Fruit fly (Drosophila melanogaster) whole organism, embryonic: ENCODE measurements around the gene Obp83g.

ENCODE experiments used
- Awh ChIP-seq: fragments of 200-800 bp; sonication (Bioruptor generic); IDR thresholded peaks from 2 replicates; pipeline ENCODE4, ENCODE4 v1.3.6; 2022; ENCODE audit warnings: missing biosample characterization, missing genetic modification characterization
- Blimp-1 ChIP-seq: fragments of 200-800 bp; sonication (Bioruptor generic); optimal IDR thresholded peaks from 3 replicates; lab custom pipeline; 2018; ENCODE audit warnings: missing biosample characterization, missing genetic modification characterization, mild to moderate bottlenecking, moderate library complexity, missing genetic modification reagents
- CG10431 ChIP-seq: fragments of 200-800 bp; sonication (Bioruptor generic); optimal IDR thresholded peaks from 3 replicates; lab custom pipeline; 2018; ENCODE audit warnings: missing biosample characterization, mild to moderate bottlenecking, missing genetic modification characterization
- CG11723 ChIP-seq: fragments of 200-800 bp; sonication (Bioruptor generic); optimal IDR thresholded peaks from 2 replicates; lab custom pipeline; 2017; ENCODE audit warnings: missing biosample characterization, mild to moderate bottlenecking, missing genetic modification characterization
- CG12104 ChIP-seq: fragments of 200-800 bp; sonication (Bioruptor generic); optimal IDR thresholded peaks from 3 replicates; lab custom pipeline; 2016; ENCODE audit warnings: missing biosample characterization, missing genetic modification characterization
- CG12299 ChIP-seq: fragments of 200-800 bp; sonication (Bioruptor generic); optimal IDR thresholded peaks from 2 replicates; lab custom pipeline; 2018; ENCODE audit warnings: missing biosample characterization, mild to moderate bottlenecking, missing genetic modification characterization
- CG12769 ChIP-seq: fragments of 200-800 bp; sonication (Bioruptor generic); optimal IDR thresholded peaks from 2 replicates; lab custom pipeline; 2019; ENCODE audit warnings: missing biosample characterization, mild to moderate bottlenecking, missing genetic modification characterization, moderate library complexity
- CG12942 ChIP-seq: fragments of 200-800 bp; sonication (Bioruptor generic); optimal IDR thresholded peaks from 3 replicates; lab custom pipeline; 2016; ENCODE audit warnings: missing biosample characterization, missing genetic modification characterization
- CG17612 ChIP-seq: fragments of 200-800 bp; sonication (Bioruptor generic); IDR thresholded peaks from 2 replicates; pipeline ENCODE4 v1.3.6; 2022; ENCODE audit warnings: missing biosample characterization, missing genetic modification characterization
- CG2875 ChIP-seq: fragments of 200-800 bp; sonication (Bioruptor generic); optimal IDR thresholded peaks from 2 replicates; lab custom pipeline; 2017; ENCODE audit warnings: missing biosample characterization, mild to moderate bottlenecking, missing genetic modification characterization, missing genetic modification reagents
- CG33213 ChIP-seq: fragments of 200-800 bp; sonication (Bioruptor generic); optimal IDR thresholded peaks from 3 replicates; lab custom pipeline; 2016; ENCODE audit warnings: missing biosample characterization, missing genetic modification characterization
- CG8281 ChIP-seq: fragments of 200-800 bp; sonication (Bioruptor generic); optimal IDR thresholded peaks from 2 replicates; lab custom pipeline; 2018; ENCODE audit warnings: missing biosample characterization, mild to moderate bottlenecking, missing genetic modification characterization, moderate library complexity
- CHES-1-like ChIP-seq: fragments of 200-800 bp; sonication (Bioruptor generic); optimal IDR thresholded peaks from 2 replicates; lab custom pipeline; 2016; ENCODE audit warnings: missing biosample characterization, missing genetic modification characterization
- Dll ChIP-seq: fragments of 200-800 bp; sonication (Bioruptor generic); IDR thresholded peaks from 4 replicates; pipeline ENCODE4 v1.3.6; 2022; ENCODE audit warnings: missing biosample characterization, missing genetic modification characterization; ENCODE audit not compliant: partially characterized antibody
- Dref ChIP-seq: fragments of 200-800 bp; sonication (Bioruptor generic); IDR thresholded peaks from 2 replicates; pipeline ENCODE4 v1.3.6; 2022; ENCODE audit warnings: missing biosample characterization, missing genetic modification characterization
- Fer3 ChIP-seq: fragments of 200-800 bp; sonication (Bioruptor generic); optimal IDR thresholded peaks from 2 replicates; lab custom pipeline; 2018; ENCODE audit warnings: missing biosample characterization, mild to moderate bottlenecking, missing genetic modification characterization, moderate library complexity
- MBD-R2 ChIP-seq: fragments of 200-800 bp; sonication (Bioruptor generic); IDR thresholded peaks from 2 replicates; pipeline ENCODE4 v1.3.6; 2022; ENCODE audit warnings: missing biosample characterization, missing genetic modification characterization
- Med ChIP-seq: fragments of 200-800 bp; sonication (Bioruptor generic); peaks from one replicate; lab custom pipeline; 2016; ENCODE audit warnings: missing biosample characterization, missing genetic modification characterization, mild to moderate bottlenecking, inconsistent platforms, moderate library complexity
- Mes4 ChIP-seq: fragments of 200-800 bp; sonication (Bioruptor generic); optimal IDR thresholded peaks from 2 replicates; lab custom pipeline; 2016; ENCODE audit warnings: missing biosample characterization, missing genetic modification characterization
- NfI ChIP-seq: fragments of 200-800 bp; sonication (Bioruptor generic); optimal IDR thresholded peaks from 3 replicates; lab custom pipeline; 2018; ENCODE audit warnings: missing biosample characterization, mild to moderate bottlenecking, missing genetic modification characterization, moderate library complexity
- Rx ChIP-seq: fragments of 200-800 bp; sonication (Bioruptor generic); IDR thresholded peaks from 2 replicates; pipeline ENCODE4 v1.3.6; 2022; ENCODE audit warnings: missing biosample characterization, missing genetic modification characterization
- Sox100B ChIP-seq: fragments of 200-800 bp; sonication (Bioruptor generic); optimal IDR thresholded peaks from 3 replicates; lab custom pipeline; 2018; ENCODE audit warnings: missing biosample characterization, mild to moderate bottlenecking, missing genetic modification characterization
- Trl ChIP-seq, 3 experiments: fragments of >200 bp in 2 of 3; fragments of 200-800 bp in 1 of 3; sonication (Bioruptor generic) in 1 of 3; optimal IDR thresholded peaks; 2 replicates in 1 of 3; 3 replicates in 2 of 3; lab custom pipeline; 2016 to 2017; ENCODE audit warnings: missing biosample characterization in 1 of 3, missing genetic modification characterization in 1 of 3
- YL-1 ChIP-seq: fragments of 200-800 bp; sonication (Bioruptor generic); optimal IDR thresholded peaks from 3 replicates; lab custom pipeline; 2017; ENCODE audit warnings: missing biosample characterization, mild to moderate bottlenecking, missing genetic modification characterization
- abd-A ChIP-seq: fragments of 200-800 bp; sonication (Bioruptor generic); optimal IDR thresholded peaks from 3 replicates; lab custom pipeline; 2019; ENCODE audit warnings: missing biosample characterization, mild to moderate bottlenecking, missing genetic modification characterization, moderate library complexity
- bbx ChIP-seq: fragments of 200-800 bp; sonication (Bioruptor generic); IDR thresholded peaks from 2 replicates; pipeline ENCODE4 v1.3.6; 2022; ENCODE audit warnings: missing biosample characterization, missing genetic modification characterization; ENCODE audit not compliant: partially characterized antibody
- ci ChIP-seq: fragments of 200-800 bp; sonication (Bioruptor generic); IDR thresholded peaks from 3 replicates; pipeline ENCODE4 v1.3.6; 2022; ENCODE audit warnings: missing biosample characterization, missing genetic modification characterization
- crol ChIP-seq: fragments of 200-800 bp; sonication (Bioruptor generic); IDR thresholded peaks from 2 replicates; pipeline ENCODE4 v1.3.6; 2022; ENCODE audit warnings: missing biosample characterization, missing genetic modification characterization
- fd96Cb ChIP-seq: fragments of 200-800 bp; sonication (Bioruptor generic); optimal IDR thresholded peaks from 2 replicates; lab custom pipeline; 2018; ENCODE audit warnings: missing biosample characterization, mild to moderate bottlenecking, missing genetic modification characterization, moderate library complexity
- gt ChIP-seq: fragments of 200-800 bp; sonication (Bioruptor generic); IDR thresholded peaks from 2 replicates; pipeline ENCODE4 v1.3.6; 2022; ENCODE audit warnings: missing biosample characterization, missing genetic modification characterization
- hb ChIP-seq: fragments of 200-800 bp; sonication (Bioruptor generic); IDR thresholded peaks from 3 replicates; pipeline ENCODE4 v1.3.6; 2022; ENCODE audit warnings: missing biosample characterization, missing genetic modification characterization; ENCODE audit not compliant: partially characterized antibody
- luna ChIP-seq: fragments of 200-800 bp; sonication (Bioruptor generic); optimal IDR thresholded peaks from 2 replicates; lab custom pipeline; 2016; ENCODE audit warnings: missing biosample characterization, missing genetic modification characterization
- mirr ChIP-seq: fragments of 200-800 bp; sonication (Bioruptor generic); optimal IDR thresholded peaks from 3 replicates; lab custom pipeline; 2018; ENCODE audit warnings: missing biosample characterization, mild to moderate bottlenecking, missing genetic modification characterization
- oc ChIP-seq: fragments of 200-800 bp; sonication (Bioruptor generic); optimal IDR thresholded peaks from 2 replicates; lab custom pipeline; 2018; ENCODE audit warnings: missing biosample characterization, mild to moderate bottlenecking, missing genetic modification characterization, moderate library complexity
- pan ChIP-seq, 4 experiments: fragments of >200 bp in 3 of 4; fragments of 200-800 bp in 1 of 4; sonication (Bioruptor generic) in 1 of 4; optimal IDR thresholded peaks in 3 of 4; IDR thresholded peaks in 1 of 4; 2 replicates each; pipeline versions ENCODE4 v1.3.6 to Lab custom; 2017 to 2022; ENCODE audit warnings: missing biosample characterization in 2 of 4, missing genetic modification characterization in 2 of 4, mixed read lengths in 1 of 4
- pfk ChIP-seq: fragments of 200-800 bp; sonication (Bioruptor generic); optimal IDR thresholded peaks from 2 replicates; lab custom pipeline; 2018; ENCODE audit warnings: missing biosample characterization, mild to moderate bottlenecking, missing genetic modification characterization, moderate library complexity
- prd ChIP-seq, 3 experiments: fragments of >200 bp in 2 of 3; fragments of 200-800 bp in 1 of 3; sonication (Bioruptor generic) in 1 of 3; optimal IDR thresholded peaks in 2 of 3; IDR thresholded peaks in 1 of 3; 2 replicates in 2 of 3; 3 replicates in 1 of 3; pipeline versions ENCODE4 v1.3.6 to Lab custom; 2017 to 2022; ENCODE audit warnings: missing biosample characterization in 1 of 3, missing genetic modification characterization in 1 of 3
- pros ChIP-seq: fragments of 200-800 bp; sonication (Bioruptor generic); optimal IDR thresholded peaks from 3 replicates; lab custom pipeline; 2019; ENCODE audit warnings: missing biosample characterization, mild to moderate bottlenecking, missing genetic modification characterization, moderate library complexity
- unpg ChIP-seq: fragments of 200-800 bp; sonication (Bioruptor generic); optimal IDR thresholded peaks from 3 replicates; lab custom pipeline; 2018; ENCODE audit warnings: missing biosample characterization, mild to moderate bottlenecking, missing genetic modification characterization, moderate library complexity

Gene Obp83g

DNA sequence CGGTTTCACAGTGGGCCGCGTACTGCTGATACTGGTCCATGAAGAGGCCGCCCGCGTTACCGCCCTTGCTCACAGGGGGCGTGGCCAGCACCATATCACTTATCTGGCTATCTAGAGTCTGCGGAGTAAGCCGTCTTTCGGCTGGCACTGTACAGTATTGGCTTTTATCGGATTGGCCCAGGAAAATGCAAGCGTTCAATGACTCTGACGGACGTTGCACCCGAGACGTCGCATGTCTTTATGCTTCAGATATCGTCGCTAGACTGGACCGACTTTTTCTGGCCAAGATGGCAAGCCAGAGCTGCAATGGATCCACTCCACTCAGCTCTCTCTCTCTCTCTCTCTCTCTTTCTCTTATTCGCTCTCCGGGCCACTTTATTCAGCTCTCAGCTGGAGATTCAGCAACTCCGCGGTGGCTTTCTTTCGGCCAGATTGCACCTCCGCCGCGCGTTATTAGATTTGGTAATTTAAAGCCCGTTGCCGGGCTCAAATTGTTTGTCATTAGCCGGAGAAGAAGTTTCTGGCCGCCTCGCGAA lies 44.9 kb upstream of the Obp83g start, which contains the start of gene CG31559 (continued):
- TF ChIP-seq bbx (GFP tag; lab: Robert Waterston, UW) (no peak), Trl (optimal IDR thresholded peaks at IDR 0.05; lab: Kevin White, UChicago) (peak; percentile 45 to 69), Trl (GFP tag; optimal IDR thresholded peaks at IDR 0.05; lab: Kevin White, UChicago) (no peak), luna (GFP tag; lab: Kevin White, UChicago) (no peak), pan (optimal IDR thresholded peaks at IDR 0.05; lab: Kevin White, UChicago) (no peak), pan (GFP tag; optimal IDR thresholded peaks at IDR 0.05 in 1 of 2, IDR thresholded peaks at IDR 0.05 in 1 of 2) (no peak), gt (GFP tag; lab: Robert Waterston, UW) (no peak), fd96Cb (tag; lab: Kevin White, UChicago) (no peak), YL-1 (GFP tag; lab: Kevin White, UChicago) (no peak), CG12104 (GFP tag; lab: Kevin White, UChicago) (no peak), Fer3 (tag; lab: Kevin White, UChicago) (no peak), CG11723 (GFP tag; lab: Kevin White, UChicago) (no peak), CG2875 (GFP tag; lab: Kevin White, UChicago) (no peak), ci (GFP tag; lab: Robert Waterston, UW) (peak; percentile 31; the same call in 1 of the 3 replicates), Dref (GFP tag; lab: Robert Waterston, UW) (no peak), CG12942 (GFP tag; lab: Kevin White, UChicago) (no peak), prd (optimal IDR thresholded peaks at IDR 0.05; lab: Kevin White, UChicago) (no peak), prd (GFP tag; IDR thresholded peaks at IDR 0.05; lab: Robert Waterston, UW) (no peak), Med (peak; percentile 13), oc (peak; percentile 38), CHES-1-like (GFP tag; lab: Kevin White, UChicago) (no peak), pfk (GFP tag; lab: Kevin White, UChicago) (no peak), Mes4 (GFP tag; lab: Kevin White, UChicago) (no peak)

DNA sequence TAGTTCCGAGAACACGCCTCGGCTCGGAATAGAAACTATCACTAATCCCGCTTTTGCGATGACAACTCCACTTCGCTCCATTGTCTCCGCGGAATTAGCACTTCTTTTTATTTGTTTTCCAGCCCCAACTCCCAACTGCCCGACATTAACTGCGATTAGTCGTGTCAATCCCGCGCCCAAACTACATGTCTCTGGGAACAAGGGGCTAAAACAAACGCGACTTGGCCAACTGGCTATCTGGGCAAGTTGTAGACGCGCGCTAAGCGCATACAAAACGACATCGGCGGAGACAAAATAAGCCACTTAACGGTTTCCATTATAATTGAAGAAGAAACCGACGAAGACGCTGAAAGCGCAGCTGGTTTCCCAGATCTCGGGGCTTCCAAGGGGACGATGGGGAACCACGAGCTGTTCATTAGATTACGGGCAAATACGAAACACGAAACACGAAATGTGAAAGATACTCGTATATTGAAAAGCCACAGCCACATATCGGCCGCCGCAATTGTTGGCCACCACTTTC lies 42.7 kb upstream of the Obp83g start:
- TF ChIP-seq abd-A (tag; lab: Kevin White, UChicago) (peak; percentile 25), Rx (GFP tag; lab: Robert Waterston, UW) (no peak), Med (peak; percentile 60), crol (GFP tag; lab: Robert Waterston, UW) (0 out of 2 replicates have a peak, but pooled peaks have one; percentile 16), hb (GFP tag; lab: Robert Waterston, UW) (peak; percentile 60; the same call in 2 of the 3 replicates), Awh (GFP tag; lab: Robert Waterston, UW) (peak; percentile 40; the same call in 1 of the 2 replicates), NfI (no peak), mirr (GFP tag; lab: Kevin White, UChicago) (no peak), pros (peak; percentile 75), CG12299 (tag; lab: Kevin White, UChicago) (no peak), Dll (0 out of 4 replicates have a peak, but pooled peaks have one; percentile 31), CG10431 (GFP tag; lab: Kevin White, UChicago) (peak; percentile 92), oc (peak; percentile 85), CG17612 (no peak), Sox100B (GFP tag; lab: Kevin White, UChicago) (no peak), CG33213 (no peak), CG12769 (peak; percentile 3)

DNA sequence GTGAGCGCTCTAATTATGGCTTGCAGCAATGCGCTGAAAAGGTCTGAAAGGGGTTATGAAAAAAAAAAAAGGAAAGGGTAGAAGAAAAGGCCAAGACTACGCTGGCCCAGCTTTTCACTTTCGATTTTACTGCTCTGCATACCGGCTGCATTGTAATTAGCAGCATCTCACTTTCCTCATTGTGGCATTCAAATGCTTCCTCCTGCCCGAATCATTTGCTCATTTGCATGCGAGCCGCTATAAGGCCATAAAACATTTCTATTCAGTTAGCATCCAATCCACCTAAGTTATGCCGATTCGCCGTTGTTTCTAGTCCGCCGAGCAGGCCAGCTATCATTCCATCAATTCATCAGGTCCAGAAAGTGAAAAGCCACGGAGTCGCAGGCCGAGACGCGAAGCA lies 41.5 kb upstream of the Obp83g start:
- TF ChIP-seq CG8281 (tag; lab: Kevin White, UChicago) (peak; percentile 89), MBD-R2 (GFP tag; lab: Robert Waterston, UW) (no peak), Blimp-1 (GFP tag; lab: Kevin White, UChicago) (peak; percentile 91), unpg (GFP tag; lab: Kevin White, UChicago) (no peak)
